Fruit fly (Drosophila melanogaster): ENCODE measurements around the gene SNF4Agamma.

SNF4Agamma gene

DNA sequence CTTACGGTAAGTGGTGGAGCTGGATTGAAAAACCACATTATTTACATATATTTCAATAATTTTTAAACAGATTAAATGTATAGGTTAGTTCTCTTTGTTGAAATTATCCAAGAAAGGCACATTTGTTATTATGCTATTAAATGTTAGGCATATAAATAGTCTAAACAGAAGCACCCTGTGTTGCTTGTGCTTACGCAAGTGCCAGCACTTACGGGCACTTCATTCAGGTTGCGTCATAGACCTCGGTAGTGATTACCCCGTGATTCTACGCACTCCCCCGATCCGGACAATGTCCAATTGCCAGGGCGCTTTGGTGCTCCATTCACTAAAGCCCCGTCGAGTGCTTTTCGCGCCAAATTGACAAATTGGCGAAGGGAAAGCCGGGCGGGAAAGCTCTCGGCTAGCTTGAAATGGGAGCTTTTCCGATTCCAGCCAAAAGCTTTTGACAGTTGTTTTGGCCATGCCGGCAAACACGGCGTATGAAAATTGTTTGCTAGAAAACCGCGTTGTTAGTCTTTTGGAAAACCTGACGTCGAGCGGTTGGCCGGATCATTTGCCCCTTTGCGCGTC lies 106.0 kb downstream of the SNF4Agamma start, which contains the start of gene ETHR (continued):
- no peak for TF ChIP-seq CG10565 (GFP tag; optimal IDR thresholded peaks at IDR 0.05)
- TF ChIP-seq Opbp (GFP tag; IDR thresholded peaks at IDR 0.05; ENCODE audit: partially characterized antibody): no peak
- peak; percentile 40 for TF ChIP-seq CG12071 (GFP tag; optimal IDR thresholded peaks at IDR 0.05)
- no peak for TF ChIP-seq pb (GFP tag; optimal IDR thresholded peaks at IDR 0.05)
- no peak for TF ChIP-seq Nf-YB (GFP tag; optimal IDR thresholded peaks at IDR 0.05)
- TF ChIP-seq CG5245 (GFP tag; optimal IDR thresholded peaks at IDR 0.05): no peak
- no peak for TF ChIP-seq chif (GFP tag; optimal IDR thresholded peaks at IDR 0.05)
- TF ChIP-seq NFAT (GFP tag; IDR thresholded peaks at IDR 0.05): 0 out of 2 replicates have a peak, but pooled peaks have one; percentile 38
- no peak for TF ChIP-seq CG8388 (GFP tag; optimal IDR thresholded peaks at IDR 0.05)
- TF ChIP-seq cad (GFP tag; optimal IDR thresholded peaks at IDR 0.05): no peak
- TF ChIP-seq CG13894 (tag; optimal IDR thresholded peaks at IDR 0.05): peak; percentile 95
- TF ChIP-seq dimm (GFP tag; IDR thresholded peaks at IDR 0.05): no peak
- TF ChIP-seq CG7556 (GFP tag; optimal IDR thresholded peaks at IDR 0.05): peak; percentile 55
- no peak for TF ChIP-seq NC2α (GFP tag; optimal IDR thresholded peaks at IDR 0.05)
- TF ChIP-seq Oaz (GFP tag; IDR thresholded peaks at IDR 0.05): no peak
- peak; percentile 80 for TF ChIP-seq ftz-f1 (GFP tag; optimal IDR thresholded peaks at IDR 0.05)
- TF ChIP-seq dpn (GFP tag; optimal IDR thresholded peaks at IDR 0.05): peak; percentile 30 to 44
- no peak for TF ChIP-seq CG7357 (GFP tag; IDR thresholded peaks at IDR 0.05)
- no peak for TF ChIP-seq D (optimal IDR thresholded peaks at IDR 0.05)
- TF ChIP-seq D (GFP tag; optimal IDR thresholded peaks at IDR 0.05): no peak
- peak; percentile 19 for TF ChIP-seq pzg (GFP tag; optimal IDR thresholded peaks at IDR 0.05)
- TF ChIP-seq CG34422 (GFP tag; IDR thresholded peaks at IDR 0.05): no peak; the same call in 2 of the 3 replicates
- no peak for TF ChIP-seq slou (GFP tag; optimal IDR thresholded peaks at IDR 0.05)
- no peak for TF ChIP-seq CG15696 (tag; optimal IDR thresholded peaks at IDR 0.05)
- TF ChIP-seq CG34224 (GFP tag; IDR thresholded peaks at IDR 0.05; ENCODE audit: partially characterized antibody): no peak
- TF ChIP-seq CG12155 (GFP tag; optimal IDR thresholded peaks at IDR 0.05): peak; percentile 61
- TF ChIP-seq CG30431 (GFP tag; optimal IDR thresholded peaks at IDR 0.05): no peak
- peak; percentile 53 for TF ChIP-seq Drgx (GFP tag; IDR thresholded peaks at IDR 0.05)
- no peak for TF ChIP-seq bigmax (GFP tag; optimal IDR thresholded peaks at IDR 0.05)
- no peak for TF ChIP-seq oc (tag; optimal IDR thresholded peaks at IDR 0.05)
- no peak for TF ChIP-seq CG1792 (GFP tag; optimal IDR thresholded peaks at IDR 0.05)

DNA sequence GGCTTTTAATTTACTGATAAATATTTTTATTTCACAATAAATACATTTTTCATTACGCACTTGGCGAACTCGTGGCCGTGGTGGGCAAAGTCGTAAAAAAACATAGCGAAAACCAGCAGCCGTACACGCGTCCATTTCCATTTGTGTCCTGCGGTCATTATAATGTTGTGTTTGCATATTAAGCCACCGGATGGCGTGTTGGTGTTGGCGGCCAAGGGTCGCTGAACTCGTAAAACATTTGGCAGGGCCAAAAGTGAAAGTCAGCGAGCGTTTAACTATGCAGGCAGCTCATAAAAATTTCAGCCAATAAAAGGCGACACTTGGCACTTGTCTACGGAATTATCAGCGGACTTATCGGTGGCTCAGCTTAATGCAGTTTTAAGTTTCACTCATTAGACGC lies 111.9 kb downstream of the SNF4Agamma start:
- TF ChIP-seq CG10979 (tag; optimal IDR thresholded peaks at IDR 0.05) (peak; percentile 83), CTCF (GFP tag; optimal IDR thresholded peaks at IDR 0.05) (peak; percentile 75), CG4328 (GFP tag; optimal IDR thresholded peaks at IDR 0.05) (no peak), MBD-R2 (GFP tag; IDR thresholded peaks at IDR 0.05) (no peak)

DNA sequence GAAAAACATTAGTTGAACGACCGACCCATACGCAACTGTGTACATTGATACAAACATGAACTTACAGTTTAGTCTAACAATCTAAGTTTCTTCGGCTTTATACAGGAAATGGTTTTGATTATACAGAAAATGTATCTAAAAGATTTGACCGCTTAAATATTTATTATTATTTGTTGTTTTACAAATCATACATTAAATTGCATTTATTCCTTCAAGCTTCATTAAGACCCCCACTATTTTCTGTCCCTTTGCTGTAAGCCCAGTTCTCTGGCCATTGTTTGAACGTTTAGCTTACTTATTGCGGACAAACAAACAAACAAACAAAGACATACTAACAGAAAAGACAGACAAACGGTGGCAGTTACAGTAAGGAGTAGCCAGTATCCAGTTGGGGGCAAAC lies 113.8 kb downstream of the SNF4Agamma start:
- no peak for TF ChIP-seq NK7.1 (GFP tag; optimal IDR thresholded peaks at IDR 0.05)
- no peak for TF ChIP-seq CG17612 (GFP tag; IDR thresholded peaks at IDR 0.05)
- TF ChIP-seq CG2678 (tag; optimal IDR thresholded peaks at IDR 0.05): peak; percentile 18
- TF ChIP-seq CG17912 (GFP tag; optimal IDR thresholded peaks at IDR 0.05): no peak
- no peak for TF ChIP-seq aop (GFP tag; IDR thresholded peaks at IDR 0.05)
- TF ChIP-seq CG18599 (GFP tag; optimal IDR thresholded peaks at IDR 0.05): peak; percentile 27
- no peak for TF ChIP-seq run (tag; optimal IDR thresholded peaks at IDR 0.05)
- peak; percentile 14 for TF ChIP-seq gem (tag; optimal IDR thresholded peaks at IDR 0.05)
- TF ChIP-seq CG5180 (GFP tag; optimal IDR thresholded peaks at IDR 0.05): no peak
- peak; percentile 2 for TF ChIP-seq CG11504 (tag; optimal IDR thresholded peaks at IDR 0.05)
- no peak for TF ChIP-seq Adf1 (GFP tag; IDR thresholded peaks at IDR 0.05)
